Worm (Caenorhabditis elegans) whole organism, L4 larva: Measurements from ENCODE around the gene srx-47.

Experiments used
- D1046.2 ChIP-seq: fragments of 200-800 bp; sonication (Bioruptor generic); IDR thresholded peaks from 2 replicates; pipeline ENCODE4 v1.3.6; 2022; ENCODE audit warnings: missing genetic modification characterization, missing compliant biosample characterization
- F26F4.8 ChIP-seq: fragments of 200-800 bp; sonication (Bioruptor generic); conservative IDR thresholded peaks from 2 replicates; pipeline ENCODE4 v1.3.6; 2022; ENCODE audit warnings: missing genetic modification characterization, missing compliant biosample characterization
- F37D6.2 ChIP-seq: sonication (generic microtip); optimal IDR thresholded peaks from 2 replicates; lab custom pipeline; 2016; ENCODE audit warnings: mild to moderate bottlenecking, missing genetic modification characterization, missing compliant biosample characterization
- Y48G9A.11 ChIP-seq: fragments of 200-800 bp; sonication (Bioruptor generic); IDR thresholded peaks from 2 replicates; pipeline ENCODE4 v1.3.6; 2022; ENCODE audit warnings: missing genetic modification reagents, missing genetic modification characterization, missing compliant biosample characterization
- Y75B8A.6 ChIP-seq: fragments of 200-800 bp; sonication (Bioruptor generic); IDR thresholded peaks from 2 replicates; pipeline ENCODE4 v1.3.6; 2022; ENCODE audit warnings: missing genetic modification reagents, missing genetic modification characterization, missing compliant biosample characterization
- aly-2 ChIP-seq: sonication (generic microtip); optimal IDR thresholded peaks from 2 replicates; lab custom pipeline; 2018; ENCODE audit warnings: missing biosample characterization, missing genetic modification characterization
- ceh-62 ChIP-seq: sonication (generic microtip); optimal IDR thresholded peaks from 2 replicates; lab custom pipeline; 2017; ENCODE audit warnings: missing biosample characterization, missing genetic modification characterization
- cey-2 ChIP-seq: sonication (generic microtip); optimal IDR thresholded peaks from 3 replicates; lab custom pipeline; 2017; ENCODE audit warnings: missing genetic modification characterization, mild to moderate bottlenecking, missing compliant biosample characterization, antibody characterized with exemption, borderline replicate concordance; ENCODE audit not compliant: insufficient read depth
- ctbp-1 ChIP-seq: fragments of 200-800 bp; sonication (Bioruptor generic); IDR thresholded peaks from 2 replicates; pipeline ENCODE4 v1.3.6; 2022; ENCODE audit warnings: missing genetic modification reagents, missing genetic modification characterization, missing compliant biosample characterization
- daf-19 ChIP-seq: fragments of 200-800 bp; sonication (Bioruptor generic); conservative IDR thresholded peaks from 2 replicates; pipeline ENCODE4 v1.3.6; 2022; ENCODE audit warnings: missing genetic modification characterization, missing compliant biosample characterization
- dmd-6 ChIP-seq: fragments of 200-800 bp; sonication (Bioruptor generic); IDR thresholded peaks from 2 replicates; pipeline ENCODE4 v1.3.6; 2022; ENCODE audit warnings: missing genetic modification reagents, missing genetic modification characterization, missing compliant biosample characterization
- dmd-8 ChIP-seq: fragments of 200-800 bp; sonication (Bioruptor generic); IDR thresholded peaks from 2 replicates; pipeline ENCODE4 v1.3.6; 2022; ENCODE audit warnings: missing genetic modification characterization, missing compliant biosample characterization
- dpl-1 ChIP-seq: fragments of 150-350 bp; optimal IDR thresholded peaks from 2 replicates; lab custom pipeline; 2014; ENCODE audit warnings: missing biosample characterization, missing genetic modification reagents, missing genetic modification characterization
- dve-1 ChIP-seq: sonication (generic microtip); optimal IDR thresholded peaks from 2 replicates; lab custom pipeline; 2017; ENCODE audit warnings: antibody characterized with exemption, mild to moderate bottlenecking, missing genetic modification characterization, missing compliant biosample characterization; ENCODE audit not compliant: insufficient read depth
- egl-43 ChIP-seq: fragments of 200-800 bp; sonication (Bioruptor generic); IDR thresholded peaks from 2 replicates; pipeline ENCODE4 v1.3.6; 2022; ENCODE audit warnings: missing genetic modification reagents, missing genetic modification characterization, missing compliant biosample characterization
- fkh-10 ChIP-seq: fragments of 150-350 bp; optimal IDR thresholded peaks from 2 replicates; lab custom pipeline; 2014; ENCODE audit warnings: missing biosample characterization, missing genetic modification reagents, missing genetic modification characterization
- fos-1 ChIP-seq: fragments of 150-350 bp; optimal IDR thresholded peaks from 2 replicates; lab custom pipeline; 2014; ENCODE audit warnings: missing biosample characterization, missing genetic modification characterization
- hlh-30 ChIP-seq: sonication (generic microtip); optimal IDR thresholded peaks from 2 replicates; lab custom pipeline; 2017; ENCODE audit warnings: antibody characterized with exemption, mild to moderate bottlenecking, missing genetic modification characterization, missing compliant biosample characterization; ENCODE audit not compliant: insufficient read depth
- jun-1 ChIP-seq: fragments of 150-350 bp; optimal IDR thresholded peaks from 2 replicates; lab custom pipeline; 2014; ENCODE audit warnings: missing biosample characterization, missing genetic modification reagents, missing genetic modification characterization
- lin-1 ChIP-seq: fragments of 200-800 bp; sonication (Bioruptor generic); IDR thresholded peaks from 2 replicates; pipeline ENCODE4 v1.3.6; 2022; ENCODE audit warnings: missing genetic modification reagents, missing genetic modification characterization, missing compliant biosample characterization
- lin-13 ChIP-seq: fragments of 150-350 bp; optimal IDR thresholded peaks from 2 replicates; lab custom pipeline; 2014; ENCODE audit warnings: missing biosample characterization, missing genetic modification reagents, missing genetic modification characterization
- lin-38 ChIP-seq: fragments of 200-800 bp; sonication (Bioruptor generic); IDR thresholded peaks from 2 replicates; pipeline ENCODE4 v1.3.6; 2022; ENCODE audit warnings: missing genetic modification reagents, missing genetic modification characterization, missing compliant biosample characterization
- lir-3 ChIP-seq: sonication (generic microtip); optimal IDR thresholded peaks from 2 replicates; lab custom pipeline; 2016; ENCODE audit warnings: mild to moderate bottlenecking, missing genetic modification characterization, missing compliant biosample characterization
- mdl-1 ChIP-seq, 2 experiments: fragments of 150-350 bp in 1 of 2; sonication (generic microtip) in 1 of 2; optimal IDR thresholded peaks; 2 replicates each; lab custom pipeline; 2014 to 2017; ENCODE audit warnings: missing biosample characterization in 2 of 2, missing genetic modification characterization in 2 of 2
- mxl-3 ChIP-seq: fragments of 200-800 bp; sonication (Bioruptor generic); optimal IDR thresholded peaks from 2 replicates; lab custom pipeline; 2018; ENCODE audit warnings: mild to moderate bottlenecking, missing genetic modification characterization, missing compliant biosample characterization
- nhr-111 ChIP-seq: fragments of 200-800 bp; sonication (Bioruptor generic); optimal IDR thresholded peaks from 2 replicates; lab custom pipeline; 2018; ENCODE audit warnings: mild to moderate bottlenecking, missing genetic modification characterization, missing compliant biosample characterization
- php-3 ChIP-seq: fragments of 200-800 bp; sonication (Bioruptor generic); IDR thresholded peaks from 2 replicates; pipeline ENCODE4 v1.3.6; 2022; ENCODE audit warnings: missing genetic modification reagents, missing genetic modification characterization, missing compliant biosample characterization
- rbr-2 ChIP-seq: sonication (generic microtip); optimal IDR thresholded peaks from 2 replicates; lab custom pipeline; 2016; ENCODE audit warnings: missing genotype, missing genetic modification characterization, missing compliant biosample characterization
- sdz-12 ChIP-seq: fragments of 200-800 bp; sonication (Bioruptor generic); optimal IDR thresholded peaks from 2 replicates; lab custom pipeline; 2018; ENCODE audit warnings: mild to moderate bottlenecking, missing genetic modification characterization, missing compliant biosample characterization
- spr-1 ChIP-seq: sonication (generic microtip); optimal IDR thresholded peaks from 2 replicates; lab custom pipeline; 2016; ENCODE audit warnings: mild to moderate bottlenecking, missing genetic modification characterization, missing compliant biosample characterization
- unc-62 ChIP-seq, 3 experiments: fragments of 150-350 bp in 1 of 3; sonication (generic microtip); optimal IDR thresholded peaks in 2 of 3; peaks in 1 of 3; 1 replicate in 1 of 3; 2 replicates in 2 of 3; lab custom pipeline; 2014 to 2017; ENCODE audit warnings: missing biosample characterization in 3 of 3, missing genetic modification characterization in 3 of 3, missing genetic modification reagents in 3 of 3, missing genotype in 1 of 3
- zag-1 ChIP-seq: fragments of 150-350 bp; optimal IDR thresholded peaks from 2 replicates; lab custom pipeline; 2014; ENCODE audit warnings: missing biosample characterization, missing genetic modification characterization
- zfp-3 ChIP-seq: fragments of 200-800 bp; sonication (Bioruptor generic); conservative IDR thresholded peaks from 2 replicates; pipeline ENCODE4 v1.3.6; 2022; ENCODE audit warnings: missing genetic modification reagents, missing genetic modification characterization, missing compliant biosample characterization

srx-47 gene

ce11 chrV:9349687-9350086 lies at the start of gene srx-47:
TSS of gene srx-47 (plus strand) at chrV:9349987.
- TF ChIP-seq jun-1 (tag; lab: Kevin White, UChicago) = no peak
- no peak for TF ChIP-seq mdl-1 (tag; optimal IDR thresholded peaks at IDR 0.05; lab: Kevin White, UChicago)
- TF ChIP-seq F37D6.2 (tag; lab: Kevin White, UChicago) = no peak
- TF ChIP-seq Y75B8A.6 (GFP tag; lab: Robert Waterston, UW) = no peak
- no peak for TF ChIP-seq unc-62 (GFP tag; optimal IDR thresholded peaks at IDR 0.05 in 1 of 2; lab: Kevin White, UChicago)
- TF ChIP-seq unc-62 (tag; optimal IDR thresholded peaks at IDR 0.05; lab: Kevin White, UChicago) = no peak
- no peak for TF ChIP-seq lin-13 (GFP tag; lab: Kevin White, UChicago)
- no peak for TF ChIP-seq dpl-1 (GFP tag; lab: Kevin White, UChicago)
- no peak for TF ChIP-seq ceh-62 (tag; lab: Kevin White, UChicago)
- TF ChIP-seq fos-1 = no peak
- TF ChIP-seq zag-1 (tag; lab: Kevin White, UChicago) = no peak
- no peak for TF ChIP-seq lir-3
- TF ChIP-seq spr-1 (tag; lab: Kevin White, UChicago) = no peak
- TF ChIP-seq mxl-3 (GFP tag; lab: Kevin White, UChicago) = no peak
- no peak for TF ChIP-seq rbr-2
- no peak for TF ChIP-seq zfp-3 (GFP tag; lab: Robert Waterston, UW)
- TF ChIP-seq daf-19 (GFP tag; lab: Robert Waterston, UW) = no peak
- TF ChIP-seq ctbp-1 (GFP tag; lab: Robert Waterston, UW) = no peak
- TF ChIP-seq lin-1 (GFP tag; lab: Robert Waterston, UW) = no peak
- TF ChIP-seq, all 104 proteins: peak for 0

ce11 chrV:9303026-9303425 lies 46.8 kb upstream of the srx-47 start, which contains the start of gene nhr-39:
TSS of gene nhr-39 (plus strand) at chrV:9303326.
- TF ChIP-seq F37D6.2 (tag; lab: Kevin White, UChicago) (no peak), cey-2 (tag; lab: Kevin White, UChicago) (no peak), egl-43 (GFP tag; lab: Robert Waterston, UW) (no peak), dmd-8 (GFP tag; lab: Robert Waterston, UW) (no peak), nhr-111 (GFP tag; lab: Kevin White, UChicago) (no peak), hlh-30 (tag; lab: Kevin White, UChicago) (no peak), sdz-12 (GFP tag; lab: Kevin White, UChicago) (no peak)

- TF ChIP-seq aly-2 (tag; lab: Kevin White, UChicago) = no peak
- TF ChIP-seq lin-38 (GFP tag; lab: Robert Waterston, UW) = no peak
- TF ChIP-seq dve-1 (tag; lab: Kevin White, UChicago) = peak; percentile 9
- no peak for TF ChIP-seq jun-1 (tag; lab: Kevin White, UChicago)
- no peak for TF ChIP-seq lin-13 (GFP tag; lab: Kevin White, UChicago)
- TF ChIP-seq dmd-6 (GFP tag; lab: Robert Waterston, UW) = no peak
- TF ChIP-seq F26F4.8 (GFP tag; lab: Robert Waterston, UW) = no peak
These were observed 44.7 kb upstream of the srx-47 start, which contains the start of gene F44A2.3 for ce11 chrV:9305116-9305515. TSS of gene F44A2.3 (plus strand) at chrV:9305416.

- no peak for TF ChIP-seq D1046.2 (GFP tag; lab: Robert Waterston, UW)
- no peak for TF ChIP-seq Y48G9A.11
- TF ChIP-seq php-3 (GFP tag; lab: Robert Waterston, UW) = no peak
- peak; percentile 65 for TF ChIP-seq fkh-10
These were observed 37.4 kb upstream of the srx-47 start for ce11 chrV:9312377-9312776.
